Fruit fly (Drosophila melanogaster): ENCODE results near the gene CG13965.

DNA sequence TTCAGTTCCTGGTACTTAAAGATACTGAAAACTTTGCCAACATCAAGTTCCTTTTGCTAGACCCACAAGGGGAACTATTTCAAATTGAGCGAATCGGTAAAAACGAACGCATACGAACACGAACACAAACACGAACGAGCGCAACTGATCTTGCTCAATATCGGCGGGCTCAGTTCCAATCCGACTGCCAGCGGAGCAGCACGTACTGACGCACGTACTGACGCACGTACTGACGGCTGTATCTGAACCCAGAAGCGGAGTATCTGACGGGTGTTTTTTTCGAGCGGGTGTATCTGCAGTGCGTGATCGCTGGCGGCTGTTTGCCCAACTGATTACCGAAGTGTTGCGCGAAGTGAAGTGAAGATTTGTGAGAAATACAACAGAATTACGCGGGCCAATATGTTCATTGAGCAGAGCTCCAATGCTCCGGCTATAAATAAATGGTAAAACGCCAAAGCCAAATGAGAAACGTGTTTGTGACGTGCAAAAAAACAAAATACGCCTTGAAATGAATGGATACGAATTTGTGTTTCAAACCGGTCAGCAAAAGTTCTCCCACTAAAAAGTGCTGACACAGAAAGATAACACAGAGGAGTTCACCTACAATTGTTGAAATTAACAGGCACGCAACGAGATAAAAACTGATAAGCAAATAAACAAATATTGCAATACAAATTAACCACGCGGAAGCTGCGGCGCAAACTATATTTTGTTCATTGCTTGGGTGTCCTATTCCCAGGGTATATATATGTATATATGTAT, 26.9 kb downstream of the CG13965 start:
- peak; percentile 21 for TF ChIP-seq Sp1 (GFP tag; optimal IDR thresholded peaks at IDR 0.05)
- TF ChIP-seq rgr (GFP tag; optimal IDR thresholded peaks at IDR 0.05): peak; percentile 15
- no peak for TF ChIP-seq psq (GFP tag; optimal IDR thresholded peaks at IDR 0.05)
- peak; percentile 50 for TF ChIP-seq Hnf4 (GFP tag; optimal IDR thresholded peaks at IDR 0.05)
- TF ChIP-seq CG9705 (GFP tag; optimal IDR thresholded peaks at IDR 0.05): no peak
- TF ChIP-seq dsf (GFP tag; optimal IDR thresholded peaks at IDR 0.05; ENCODE audit: borderline replicate concordance): no peak
- TF ChIP-seq Hr78 (GFP tag; optimal IDR thresholded peaks at IDR 0.05): no peak
- TF ChIP-seq foxo (GFP tag; optimal IDR thresholded peaks at IDR 0.05): no peak
- peak; percentile 1 for TF ChIP-seq Vsx2 (GFP tag; optimal IDR thresholded peaks at IDR 0.05; ENCODE audit: partially characterized antibody)

Measured in whole organism, wandering third instar larva.